Fruit fly (Drosophila melanogaster): ENCODE results near the gene CG11964.

The CG11964 gene

dm6 chr3R:8963756-8964342 is 19.0 kb upstream of the CG11964 start (continued):
- TF ChIP-seq Sox102F (GFP tag; optimal IDR thresholded peaks at IDR 0.05) (peak; percentile 84), Lim3 (GFP tag; IDR thresholded peaks at IDR 0.05) (no peak), CG17802 (tag; optimal IDR thresholded peaks at IDR 0.05) (no peak), CG15269 (tag; optimal IDR thresholded peaks at IDR 0.05) (peak; percentile 20), CG9215 (GFP tag; IDR thresholded peaks at IDR 0.05) (no peak), CG12236 (GFP tag; optimal IDR thresholded peaks at IDR 0.05) (no peak), jigr1 (GFP tag; IDR thresholded peaks at IDR 0.05) (no peak), eve (GFP tag; optimal IDR thresholded peaks at IDR 0.05) (peak in 1 of 2 experiments; percentile 11), dmrt99B (tag; optimal IDR thresholded peaks at IDR 0.05) (peak; percentile 76), oc (tag; optimal IDR thresholded peaks at IDR 0.05) (peak; percentile 64), dimm (GFP tag; IDR thresholded peaks at IDR 0.05) (0 out of 2 replicates have a peak, but pooled peaks have one; percentile 22), ash1 (GFP tag; optimal IDR thresholded peaks at IDR 0.05) (no peak), PHDP (tag; optimal IDR thresholded peaks at IDR 0.05) (peak; percentile 39), fd3F (GFP tag; optimal IDR thresholded peaks at IDR 0.05) (no peak), Doc3 (GFP tag; IDR thresholded peaks at IDR 0.05; ENCODE audit: partially characterized antibody) (no peak), CG32772 (GFP tag; IDR thresholded peaks at IDR 0.05) (peak; percentile 32; the same call in 1 of the 2 replicates), CG7372 (GFP tag; IDR thresholded peaks at IDR 0.05) (0 out of 2 replicates have a peak, but pooled peaks have one; percentile 16), CG10366 (GFP tag; IDR thresholded peaks at IDR 0.05) (peak; percentile 27; the same call in 1 of the 2 replicates), stc (GFP tag; IDR thresholded peaks at IDR 0.05) (peak; percentile 62), row (GFP tag; IDR thresholded peaks at IDR 0.05) (peak; percentile 51; the same call in 2 of the 3 replicates), CG18619 (GFP tag; optimal IDR thresholded peaks at IDR 0.05) (no peak), psq (GFP tag; optimal IDR thresholded peaks at IDR 0.05) (no peak), phol (tag; optimal IDR thresholded peaks at IDR 0.05) (peak; percentile 47), CG2712 (tag; optimal IDR thresholded peaks at IDR 0.05) (peak; percentile 55), BtbVII (GFP tag; optimal IDR thresholded peaks at IDR 0.05) (no peak), CG34422 (GFP tag; IDR thresholded peaks at IDR 0.05) (no peak), schlank (tag; optimal IDR thresholded peaks at IDR 0.05) (no peak), eyg (GFP tag; optimal IDR thresholded peaks at IDR 0.05) (no peak), lmd (GFP tag; IDR thresholded peaks at IDR 0.05) (0 out of 2 replicates have a peak, but pooled peaks have one; percentile 17), Xbp1 (GFP tag; optimal IDR thresholded peaks at IDR 0.05) (peak; percentile 32), hkb (optimal IDR thresholded peaks at IDR 0.05) (no peak), hkb (GFP tag; IDR thresholded peaks at IDR 0.05) (0 out of 2 replicates have a peak, but pooled peaks have one; percentile 25), zen (tag; optimal IDR thresholded peaks at IDR 0.05) (no peak), slbo (GFP tag; IDR thresholded peaks at IDR 0.05) (no peak), bowl (GFP tag; IDR thresholded peaks at IDR 0.05) (no peak), dysf (GFP tag; IDR thresholded peaks at IDR 0.05) (0 out of 3 replicates have a peak, but pooled peaks have one; percentile 40), Ptx1 (GFP tag; IDR thresholded peaks at IDR 0.05) (0 out of 2 replicates have a peak, but pooled peaks have one; percentile 31), CG3407 (GFP tag; optimal IDR thresholded peaks at IDR 0.05) (no peak), prd (optimal IDR thresholded peaks at IDR 0.05) (no peak), prd (GFP tag; IDR thresholded peaks at IDR 0.05) (peak; percentile 55; the same call in 2 of the 3 replicates), z (GFP tag; IDR thresholded peaks at IDR 0.05) (no peak), Opbp (GFP tag; IDR thresholded peaks at IDR 0.05; ENCODE audit: partially characterized antibody) (no peak), CG17328 (GFP tag; IDR thresholded peaks at IDR 0.05) (peak; percentile 55; the same call in 1 of the 2 replicates), ttk (GFP tag; IDR thresholded peaks at IDR 0.05) (peak; percentile 61), Usf (GFP tag; optimal IDR thresholded peaks at IDR 0.05) (no peak), Optix (GFP tag; IDR thresholded peaks at IDR 0.05) (no peak; the same call in 2 of the 3 replicates), Ssrp (tag; optimal IDR thresholded peaks at IDR 0.05) (peak; percentile 45), grau (tag; optimal IDR thresholded peaks at IDR 0.05) (peak; percentile 32), zfh1 (GFP tag; IDR thresholded peaks at IDR 0.05) (0 out of 3 replicates have a peak, but pooled peaks have one; percentile 15), CG5245 (GFP tag; optimal IDR thresholded peaks at IDR 0.05) (no peak), CG10462 (GFP tag; optimal IDR thresholded peaks at IDR 0.05) (no peak)

Measured in whole organism, embryonic.